Fruit fly (Drosophila melanogaster) S2 (cell line): Measurements from ENCODE around the gene CG15579.

Source experiments
- CG8478 ChIP-seq: fragments of >200 bp; optimal IDR thresholded peaks from 2 replicates; lab custom pipeline; 2018
- CTCF ChIP-seq, 2 experiments: fragments of >200 bp; optimal IDR thresholded peaks; 2 replicates each; lab custom pipeline; 2018

- no peak for TF ChIP-seq CTCF (optimal IDR thresholded peaks at IDR 0.05; lab: Kevin White, UChicago)
- no peak for TF ChIP-seq CG8478 (lab: Kevin White, UChicago)
These were observed 12.3 kb upstream of the CG15579 start for dm6 chrX:4323911-4324368.
